Worm (Caenorhabditis elegans) whole organism, dauer: ENCODE results near the gene vhl-1.

Source experiments
- unc-62 ChIP-seq: sonication (generic microtip); optimal IDR thresholded peaks from 2 replicates; lab custom pipeline; 2017; ENCODE audit warnings: missing biosample characterization, missing genetic modification reagents, missing genetic modification characterization

vhl-1 gene

ce11 chrX:11307056-11307455, at the start of gene vhl-1:
TSS of gene vhl-1 (plus strand) at chrX:11307356.
- no peak for TF ChIP-seq unc-62 (GFP tag; lab: Kevin White, UChicago)

DNA sequence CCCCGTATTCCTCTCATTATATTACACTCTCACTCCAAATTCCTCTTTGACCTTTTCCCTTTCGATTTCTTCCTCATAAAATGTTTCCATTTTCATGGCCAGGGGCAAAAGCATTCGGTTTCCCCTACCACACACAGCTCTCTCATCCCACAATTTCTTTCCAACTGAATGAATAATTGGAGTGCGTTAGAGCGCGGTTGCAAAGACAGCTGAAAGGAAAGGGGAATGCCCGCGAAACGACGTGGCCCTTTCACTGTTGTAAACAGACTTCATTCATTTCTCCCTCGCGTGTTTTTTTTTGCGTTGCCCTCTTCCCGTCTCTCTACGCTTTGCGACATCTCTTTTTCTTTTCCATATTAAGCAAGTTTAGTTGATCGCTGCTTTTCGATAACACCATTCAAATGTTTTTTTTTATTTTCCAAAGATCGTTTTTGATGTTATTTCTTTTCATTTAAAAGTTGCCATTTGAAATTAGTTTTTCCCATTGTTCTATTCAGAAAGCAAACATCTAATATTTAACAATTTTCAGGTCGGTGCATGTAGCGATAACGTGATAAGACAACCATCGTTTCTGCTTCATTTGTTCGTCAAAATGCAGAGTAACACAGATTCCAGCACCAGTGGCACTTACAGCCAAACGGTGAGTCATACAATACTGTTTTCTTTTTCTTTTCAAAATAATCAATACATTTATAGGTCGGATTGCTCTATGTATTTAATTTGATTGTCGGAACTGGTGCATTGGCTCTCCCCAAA, 44.7 kb upstream of the vhl-1 start, which contains the start of gene C03A3.2:
TSS of gene C03A3.2 (plus strand) at position 530 of the 756 bp plus-strand sequence.
- no peak for TF ChIP-seq unc-62 (GFP tag; lab: Kevin White, UChicago)

- TF ChIP-seq unc-62 (GFP tag; lab: Kevin White, UChicago): no peak
Observed at ce11 chrX:11264715-11265114, 42.4 kb upstream of the vhl-1 start.

DNA sequence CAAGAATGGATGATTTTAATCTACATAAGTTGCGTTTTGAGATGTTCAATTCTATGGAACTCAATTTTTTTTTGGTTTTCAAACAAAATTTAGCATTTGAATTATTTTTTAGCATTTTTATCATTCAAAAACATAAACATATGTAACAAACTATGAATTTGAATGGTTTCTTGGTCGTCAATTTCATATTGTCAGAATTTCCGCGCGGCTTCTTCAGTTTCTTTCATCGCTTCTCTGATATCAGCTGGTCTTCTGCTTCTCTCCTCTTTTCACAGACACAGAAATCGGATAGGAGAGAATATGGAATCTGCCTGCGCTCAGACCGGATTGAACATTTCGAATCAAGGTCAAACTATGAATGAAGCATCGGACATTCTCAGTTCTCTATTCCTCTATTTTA, 40.4 kb upstream of the vhl-1 start, which contains the start of gene C03A3.9:
TSS of gene C03A3.9 (plus strand) at position 301 of the 400 bp plus-strand sequence.
- TF ChIP-seq unc-62 (GFP tag; lab: Kevin White, UChicago): no peak

- TF ChIP-seq unc-62 (GFP tag; lab: Kevin White, UChicago): no peak
Observed at ce11 chrX:11268970-11269369, 38.2 kb upstream of the vhl-1 start, which contains the start of gene C03A3.3. TSS of gene C03A3.3 (minus strand) at chrX:11269070.

- no peak for TF ChIP-seq unc-62 (GFP tag; lab: Kevin White, UChicago)
Observed at ce11 chrX:11270882-11271281, 36.3 kb upstream of the vhl-1 start, which contains the start of gene ifa-1. TSS of gene ifa-1 (plus strand) at chrX:11271182.

DNA sequence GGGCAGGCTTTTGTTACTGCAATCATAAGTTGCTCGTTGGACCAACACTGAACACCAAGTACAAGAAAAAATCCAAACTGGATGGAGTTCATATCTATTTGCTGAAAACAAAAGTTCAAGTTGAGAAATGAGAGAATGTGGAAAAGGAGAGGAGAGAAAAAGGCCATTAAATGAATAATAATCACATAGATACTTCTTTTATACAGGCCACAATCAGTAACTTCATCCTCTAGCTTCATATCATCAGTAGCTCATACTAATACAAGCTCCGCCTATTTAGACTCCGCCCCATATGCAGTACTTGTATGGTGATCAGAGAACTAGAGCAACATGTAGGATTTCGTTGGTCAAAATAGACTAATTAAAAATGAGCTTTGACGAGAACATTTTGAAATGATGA, 27.9 kb upstream of the vhl-1 start, which contains the start of gene F38B2.2:
TSS of gene F38B2.2 (minus strand) at position 101 of the 400 bp plus-strand sequence.
- no peak for TF ChIP-seq unc-62 (GFP tag; lab: Kevin White, UChicago)

DNA sequence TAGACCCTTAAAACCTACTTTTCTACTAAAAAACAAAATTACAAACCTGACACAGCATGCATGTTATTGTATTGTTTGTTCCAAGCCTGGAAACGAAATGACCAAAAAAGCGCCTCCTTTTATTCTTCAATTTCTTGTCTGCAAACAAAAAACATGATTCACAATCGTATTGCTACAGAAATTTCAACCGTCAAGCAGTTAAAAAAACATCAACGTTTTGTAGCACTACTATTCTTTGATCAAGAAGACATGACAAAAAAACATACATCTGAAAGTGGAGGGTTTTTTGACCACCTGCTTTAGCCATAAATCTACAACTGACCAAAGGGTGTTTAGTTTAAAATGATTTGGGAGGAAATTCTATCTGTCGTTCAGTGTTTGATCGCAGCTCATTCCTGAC, 26.0 kb upstream of the vhl-1 start, which contains the start of gene F38B2.6:
TSS of gene F38B2.6 (minus strand) at position 101 of the 400 bp plus-strand sequence.
- no peak for TF ChIP-seq unc-62 (GFP tag; lab: Kevin White, UChicago)

DNA sequence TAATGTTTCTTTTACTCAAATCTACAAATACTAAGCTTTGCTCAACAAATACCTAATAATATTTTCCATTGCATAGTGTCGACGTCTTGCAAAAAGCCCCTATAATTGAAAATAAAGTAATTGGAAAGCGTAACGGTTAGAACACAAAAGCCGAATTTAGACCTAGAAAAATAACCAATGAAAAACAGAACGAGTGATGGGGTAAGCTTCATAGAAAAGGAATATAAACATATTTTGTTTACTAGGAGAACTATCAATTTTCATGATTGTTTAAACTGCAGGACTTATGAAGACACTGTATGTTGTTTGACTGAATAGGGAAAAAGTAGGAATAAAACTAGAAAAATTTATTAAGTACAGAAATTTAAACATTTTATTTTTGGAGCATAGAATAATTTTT, 20.9 kb upstream of the vhl-1 start, which contains the start of gene F38B2.3:
TSS of gene F38B2.3 (minus strand) at position 101 of the 400 bp plus-strand sequence.
- no peak for TF ChIP-seq unc-62 (GFP tag; lab: Kevin White, UChicago)

- TF ChIP-seq unc-62 (GFP tag; lab: Kevin White, UChicago): no peak
Observed at ce11 chrX:11287617-11288016, 19.5 kb upstream of the vhl-1 start, which contains the start of gene F38B2.4. TSS of gene F38B2.4 (minus strand) at chrX:11287717.

DNA sequence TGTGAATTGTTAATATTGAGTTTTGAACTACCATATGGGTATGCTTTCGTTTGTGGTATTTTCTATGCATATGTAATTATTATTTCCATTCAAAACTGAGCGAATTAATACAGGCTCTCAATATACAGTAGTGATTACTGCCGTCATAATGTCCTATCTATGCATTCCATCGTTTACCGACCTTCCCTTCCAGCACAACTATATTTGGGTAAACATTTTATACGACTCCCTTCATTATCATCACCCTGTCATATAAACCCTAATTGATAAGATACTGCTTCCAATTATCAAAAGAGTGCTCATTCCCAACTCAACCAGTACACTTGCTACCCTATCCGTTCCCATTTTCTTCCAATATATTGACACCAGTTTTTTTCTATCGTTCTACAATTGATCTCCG, 17.2 kb upstream of the vhl-1 start:
- no peak for TF ChIP-seq unc-62 (GFP tag; lab: Kevin White, UChicago)

DNA sequence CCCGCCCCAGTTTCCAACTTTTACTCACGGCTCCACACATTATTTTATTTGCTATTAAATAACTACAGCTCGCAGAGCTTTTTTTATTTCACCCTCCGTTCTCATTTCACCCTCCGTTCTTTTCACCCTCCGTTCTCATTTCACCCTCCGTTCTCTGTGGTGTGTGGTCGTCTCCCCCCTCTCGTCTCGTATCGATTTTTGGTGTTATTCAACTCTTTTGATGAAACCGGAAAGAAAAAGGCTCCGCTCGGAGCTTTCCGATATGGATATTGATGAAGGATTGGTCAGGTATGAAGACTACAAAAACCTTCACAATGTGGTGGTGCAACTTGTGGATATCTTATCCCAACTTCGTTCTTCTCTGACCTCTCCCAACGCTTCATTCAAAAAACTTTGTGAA, 16.6 kb upstream of the vhl-1 start:
- no peak for TF ChIP-seq unc-62 (GFP tag; lab: Kevin White, UChicago)

ce11 chrX:11296683-11297365, 10.3 kb upstream of the vhl-1 start, which contains the start of gene inx-2:
TSS of gene inx-2 (minus strand) at chrX:11296733.
- TF ChIP-seq unc-62 (GFP tag; lab: Kevin White, UChicago): no peak

DNA sequence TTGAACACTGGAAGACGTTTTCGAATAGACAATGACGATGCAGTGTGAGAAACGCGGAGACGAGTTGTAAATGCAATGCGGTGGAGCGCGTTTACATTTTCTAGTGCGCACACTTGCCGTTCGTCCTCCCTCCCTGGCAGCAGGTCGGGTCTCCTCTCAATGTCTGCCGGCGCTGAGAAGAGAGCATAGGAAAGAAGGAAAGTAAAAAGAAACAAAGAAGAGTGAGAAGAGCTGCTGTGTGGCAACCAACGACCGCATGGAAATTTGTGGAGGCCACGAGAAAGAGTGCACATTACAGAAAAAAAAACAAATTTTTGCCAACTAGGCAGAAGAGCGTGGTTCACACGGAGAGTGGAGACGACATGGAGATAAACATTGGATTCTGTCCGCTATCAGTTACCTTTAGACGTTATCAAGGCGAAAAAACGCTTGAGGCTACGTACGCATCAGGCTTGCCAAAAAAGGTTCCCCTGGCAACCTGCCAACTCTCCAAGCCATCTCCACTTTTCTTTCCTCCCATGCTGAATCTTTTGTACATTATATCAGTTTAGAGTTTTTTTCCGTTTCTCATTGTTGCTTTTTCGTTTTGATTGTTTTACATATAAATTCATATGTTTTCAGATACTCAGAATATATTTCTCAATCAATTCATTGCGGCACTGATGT, 7.4 kb upstream of the vhl-1 start, which contains the start of the genes snrp-40.1 and F08G12.3:
TSS of gene snrp-40.1 (minus strand) at position 143 of the 666 bp plus-strand sequence.
TSS of gene F08G12.3 (plus strand) at position 616 of the 666 bp plus-strand sequence.
- no peak for TF ChIP-seq unc-62 (GFP tag; lab: Kevin White, UChicago)

DNA sequence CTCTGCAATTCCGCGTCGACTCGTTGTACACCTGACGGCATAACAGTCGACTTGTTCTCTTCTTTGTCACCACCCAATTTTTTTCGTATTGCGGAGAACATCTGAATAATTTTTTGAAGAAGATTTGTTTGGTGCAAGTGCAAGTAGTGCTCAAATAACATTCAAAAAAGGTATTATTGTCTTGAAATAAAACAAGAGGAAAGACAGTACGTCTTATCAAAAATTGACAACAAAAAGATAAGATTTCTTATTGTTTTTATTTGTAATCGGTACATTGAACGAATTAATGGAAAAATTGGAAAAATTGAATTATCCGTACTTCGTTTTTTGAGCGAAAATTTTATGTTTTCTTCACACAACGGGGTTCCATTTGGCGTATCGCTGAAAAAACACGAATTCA, 1.4 kb upstream of the vhl-1 start, which contains the start of gene F08G12.1:
TSS of gene F08G12.1 (minus strand) at position 101 of the 400 bp plus-strand sequence.
- no peak for TF ChIP-seq unc-62 (GFP tag; lab: Kevin White, UChicago)
